Fruit fly (Drosophila melanogaster) whole organism, embryonic: ENCODE results near the gene CCAP.

ENCODE experiments used
- CG10209 ChIP-seq: fragments of 200-800 bp; sonication (Bioruptor generic); optimal IDR thresholded peaks from 3 replicates; lab custom pipeline; 2017; ENCODE audit warnings: missing biosample characterization, mild to moderate bottlenecking, missing genetic modification characterization, missing genetic modification reagents
- CG11560 ChIP-seq: fragments of 200-800 bp; sonication (Bioruptor generic); IDR thresholded peaks from 3 replicates; pipeline ENCODE4 v1.3.6; 2022; ENCODE audit warnings: missing biosample characterization, missing genetic modification characterization
- CG12219 ChIP-seq: fragments of 200-800 bp; sonication (Bioruptor generic); optimal IDR thresholded peaks from 3 replicates; lab custom pipeline; 2018; ENCODE audit warnings: missing biosample characterization, mild to moderate bottlenecking, missing genetic modification characterization
- CG12744 ChIP-seq: fragments of 200-800 bp; sonication (Bioruptor generic); optimal IDR thresholded peaks from 2 replicates; lab custom pipeline; 2016; ENCODE audit warnings: missing biosample characterization, missing genetic modification characterization
- CG14441 ChIP-seq: fragments of 200-800 bp; sonication (Bioruptor generic); IDR thresholded peaks from 2 replicates; pipeline ENCODE4 v1.3.6; 2022; ENCODE audit warnings: missing biosample characterization, missing genetic modification characterization
- CG16863 ChIP-seq: fragments of 200-800 bp; sonication (Bioruptor generic); optimal IDR thresholded peaks from 3 replicates; lab custom pipeline; 2016; ENCODE audit warnings: missing biosample characterization, missing genetic modification characterization
- CG17186 ChIP-seq: fragments of 200-800 bp; sonication (Bioruptor generic); optimal IDR thresholded peaks from 3 replicates; lab custom pipeline; 2017; ENCODE audit warnings: missing biosample characterization, missing genetic modification reagents, missing genetic modification characterization
- CG17328 ChIP-seq: fragments of 200-800 bp; sonication (Bioruptor generic); IDR thresholded peaks from 2 replicates; pipeline ENCODE4 v1.3.6; 2022; ENCODE audit warnings: missing biosample characterization, missing genetic modification characterization
- CG17359 ChIP-seq: fragments of 200-800 bp; sonication (Bioruptor generic); optimal IDR thresholded peaks from 3 replicates; lab custom pipeline; 2018; ENCODE audit warnings: missing biosample characterization, mild to moderate bottlenecking, missing genetic modification characterization, moderate library complexity
- CG17612 ChIP-seq: fragments of 200-800 bp; sonication (Bioruptor generic); IDR thresholded peaks from 2 replicates; pipeline ENCODE4 v1.3.6; 2022; ENCODE audit warnings: missing biosample characterization, missing genetic modification characterization
- CG18599 ChIP-seq: fragments of 200-800 bp; sonication (Bioruptor generic); optimal IDR thresholded peaks from 3 replicates; lab custom pipeline; 2017; ENCODE audit warnings: missing biosample characterization, missing genetic modification characterization, mild to moderate bottlenecking, moderate library complexity, missing genetic modification reagents
- CG2202 ChIP-seq: fragments of 200-800 bp; sonication (Bioruptor generic); optimal IDR thresholded peaks from 2 replicates; lab custom pipeline; 2018; ENCODE audit warnings: missing biosample characterization, mild to moderate bottlenecking, missing genetic modification characterization
- CG2712 ChIP-seq: fragments of 200-800 bp; optimal IDR thresholded peaks from 3 replicates; lab custom pipeline; 2019; ENCODE audit warnings: missing biosample characterization, mild to moderate bottlenecking, missing genetic modification characterization, moderate library complexity
- CG2875 ChIP-seq: fragments of 200-800 bp; sonication (Bioruptor generic); optimal IDR thresholded peaks from 2 replicates; lab custom pipeline; 2017; ENCODE audit warnings: missing biosample characterization, mild to moderate bottlenecking, missing genetic modification characterization, missing genetic modification reagents
- CG4707 ChIP-seq: fragments of 200-800 bp; sonication (Bioruptor generic); optimal IDR thresholded peaks from 2 replicates; lab custom pipeline; 2018; ENCODE audit warnings: missing biosample characterization, mild to moderate bottlenecking, missing genetic modification characterization, moderate library complexity
- CG6175 ChIP-seq: fragments of 200-800 bp; sonication (Bioruptor generic); IDR thresholded peaks from 3 replicates; pipeline ENCODE4 v1.3.6; 2022; ENCODE audit warnings: missing biosample characterization, missing genetic modification characterization
- CG6765 ChIP-seq: fragments of 200-800 bp; sonication (Bioruptor generic); optimal IDR thresholded peaks from 3 replicates; lab custom pipeline; 2017; ENCODE audit warnings: missing biosample characterization, mild to moderate bottlenecking, missing genetic modification characterization
- CG7556 ChIP-seq: fragments of 200-800 bp; sonication (Bioruptor generic); optimal IDR thresholded peaks from 2 replicates; lab custom pipeline; 2017; ENCODE audit warnings: missing biosample characterization, mild to moderate bottlenecking, missing genetic modification characterization
- CG9727 ChIP-seq: fragments of 200-800 bp; sonication (Bioruptor generic); optimal IDR thresholded peaks from 3 replicates; lab custom pipeline; 2017; ENCODE audit warnings: missing biosample characterization, mild to moderate bottlenecking, missing genetic modification characterization
- CG9932 ChIP-seq: fragments of 200-800 bp; sonication (Bioruptor generic); IDR thresholded peaks from 2 replicates; pipeline ENCODE4 v1.3.6; 2022; ENCODE audit warnings: missing biosample characterization, missing genetic modification characterization
- CTCF ChIP-seq: fragments of 200-800 bp; sonication (Bioruptor generic); optimal IDR thresholded peaks from 2 replicates; lab custom pipeline; 2017; ENCODE audit warnings: missing biosample characterization, mild to moderate bottlenecking, missing genetic modification characterization, moderate library complexity
- E2f1 ChIP-seq: fragments of 200-800 bp; sonication (Bioruptor generic); IDR thresholded peaks from 2 replicates; pipeline ENCODE4 v1.3.6; 2022; ENCODE audit warnings: missing biosample characterization, missing genetic modification characterization
- Hsf ChIP-seq: fragments of 200-800 bp; sonication (Bioruptor generic); optimal IDR thresholded peaks from 3 replicates; lab custom pipeline; 2016; ENCODE audit warnings: missing biosample characterization, missing genetic modification characterization
- Mes4 ChIP-seq: fragments of 200-800 bp; sonication (Bioruptor generic); optimal IDR thresholded peaks from 2 replicates; lab custom pipeline; 2016; ENCODE audit warnings: missing biosample characterization, missing genetic modification characterization
- Nf-YA ChIP-seq: fragments of 200-800 bp; sonication (Bioruptor generic); IDR thresholded peaks from 2 replicates; pipeline ENCODE4 v1.3.6; 2022; ENCODE audit warnings: missing biosample characterization, missing genetic modification characterization
- NfI ChIP-seq: fragments of 200-800 bp; sonication (Bioruptor generic); optimal IDR thresholded peaks from 3 replicates; lab custom pipeline; 2018; ENCODE audit warnings: missing biosample characterization, mild to moderate bottlenecking, missing genetic modification characterization, moderate library complexity
- Side ChIP-seq: fragments of 200-800 bp; sonication (Bioruptor generic); optimal IDR thresholded peaks from 2 replicates; lab custom pipeline; 2016; ENCODE audit warnings: missing biosample characterization, missing genetic modification characterization
- Six4 ChIP-seq: fragments of 200-800 bp; sonication (Bioruptor generic); optimal IDR thresholded peaks from 2 replicates; lab custom pipeline; 2016; ENCODE audit warnings: missing biosample characterization, missing genetic modification characterization
- Stat92E ChIP-seq, 3 experiments: fragments of >200 bp in 2 of 3; fragments of 200-800 bp in 1 of 3; sonication (Bioruptor generic) in 1 of 3; optimal IDR thresholded peaks; 2 replicates each; lab custom pipeline; 2017 to 2019; ENCODE audit warnings: missing biosample characterization in 3 of 3, missing genetic modification characterization in 3 of 3, mild to moderate bottlenecking in 1 of 3, moderate library complexity in 1 of 3
- al ChIP-seq: fragments of 200-800 bp; sonication (Bioruptor generic); IDR thresholded peaks from 2 replicates; pipeline ENCODE4 v1.3.6; 2022; ENCODE audit warnings: missing biosample characterization, missing genetic modification characterization
- bowl ChIP-seq: fragments of 200-800 bp; sonication (Bioruptor generic); IDR thresholded peaks from 2 replicates; pipeline ENCODE4 v1.3.6; 2022; ENCODE audit warnings: missing biosample characterization, missing genetic modification characterization
- btn ChIP-seq: fragments of 200-800 bp; sonication (Bioruptor generic); optimal IDR thresholded peaks from 2 replicates; lab custom pipeline; 2016; ENCODE audit warnings: missing biosample characterization, missing genetic modification characterization
- chn ChIP-seq: fragments of 200-800 bp; sonication (Bioruptor generic); optimal IDR thresholded peaks from 2 replicates; lab custom pipeline; 2016; ENCODE audit warnings: missing biosample characterization, missing genetic modification characterization
- dimm ChIP-seq: fragments of 200-800 bp; sonication (Bioruptor generic); IDR thresholded peaks from 2 replicates; pipeline ENCODE4 v1.3.6; 2022; ENCODE audit warnings: missing biosample characterization, missing genetic modification characterization
- eve ChIP-seq, 2 experiments: fragments of >200 bp; optimal IDR thresholded peaks; 2 replicates each; lab custom pipeline; 2017; ENCODE audit warnings: missing biosample characterization in 2 of 2, missing genetic modification characterization in 2 of 2
- gcm2 ChIP-seq: fragments of 200-800 bp; sonication (Bioruptor generic); optimal IDR thresholded peaks from 2 replicates; lab custom pipeline; 2016; ENCODE audit warnings: missing biosample characterization, missing genetic modification characterization
- ken ChIP-seq: fragments of 200-800 bp; sonication (Bioruptor generic); IDR thresholded peaks from 3 replicates; pipeline ENCODE4 v1.3.6; 2022; ENCODE audit warnings: missing biosample characterization, missing genetic modification characterization
- klu ChIP-seq: fragments of 200-800 bp; sonication (Bioruptor generic); IDR thresholded peaks from 2 replicates; pipeline ENCODE4 v1.3.6; 2022; ENCODE audit warnings: missing biosample characterization, missing genetic modification characterization
- lilli ChIP-seq: fragments of 200-800 bp; sonication (Bioruptor generic); optimal IDR thresholded peaks from 3 replicates; lab custom pipeline; 2016; ENCODE audit warnings: missing biosample characterization, missing genetic modification characterization
- lmd ChIP-seq: fragments of 200-800 bp; sonication (Bioruptor generic); IDR thresholded peaks from 2 replicates; pipeline ENCODE4 v1.3.6; 2022; ENCODE audit warnings: missing biosample characterization, missing genetic modification characterization
- maf-S ChIP-seq: fragments of 200-800 bp; sonication (Bioruptor generic); optimal IDR thresholded peaks from 2 replicates; lab custom pipeline; 2016; ENCODE audit warnings: missing biosample characterization, missing genetic modification characterization
- oc ChIP-seq: fragments of 200-800 bp; sonication (Bioruptor generic); optimal IDR thresholded peaks from 2 replicates; lab custom pipeline; 2018; ENCODE audit warnings: missing biosample characterization, mild to moderate bottlenecking, missing genetic modification characterization, moderate library complexity
- org-1 ChIP-seq: fragments of 200-800 bp; sonication (Bioruptor generic); optimal IDR thresholded peaks from 2 replicates; lab custom pipeline; 2017; ENCODE audit warnings: missing biosample characterization, missing genetic modification characterization
- pan ChIP-seq, 4 experiments: fragments of >200 bp in 3 of 4; fragments of 200-800 bp in 1 of 4; sonication (Bioruptor generic) in 1 of 4; optimal IDR thresholded peaks in 3 of 4; IDR thresholded peaks in 1 of 4; 2 replicates each; pipeline versions ENCODE4 v1.3.6 to Lab custom; 2017 to 2022; ENCODE audit warnings: missing biosample characterization in 2 of 4, missing genetic modification characterization in 2 of 4, mixed read lengths in 1 of 4
- sc ChIP-seq, 3 experiments: fragments of >200 bp in 2 of 3; fragments of 200-800 bp in 1 of 3; sonication (Bioruptor generic) in 1 of 3; optimal IDR thresholded peaks; 2 replicates in 2 of 3; 3 replicates in 1 of 3; lab custom pipeline; 2017; ENCODE audit warnings: mild to moderate bottlenecking in 1 of 3, missing biosample characterization in 1 of 3, missing genetic modification characterization in 1 of 3, missing genetic modification reagents in 1 of 3
- sisA ChIP-seq: fragments of 200-800 bp; sonication (Bioruptor generic); IDR thresholded peaks from 2 replicates; pipeline ENCODE4 v1.3.6; 2022; ENCODE audit warnings: missing biosample characterization, missing genetic modification characterization
- so ChIP-seq: fragments of 200-800 bp; sonication (Bioruptor generic); IDR thresholded peaks from 3 replicates; pipeline ENCODE4 v1.3.6; 2022; ENCODE audit warnings: missing biosample characterization, missing genetic modification characterization
- stc ChIP-seq: fragments of 200-800 bp; sonication (Bioruptor generic); IDR thresholded peaks from 2 replicates; pipeline ENCODE4 v1.3.6; 2022; ENCODE audit warnings: missing biosample characterization, missing genetic modification characterization
- tin ChIP-seq: fragments of 200-800 bp; sonication (Bioruptor generic); optimal IDR thresholded peaks from 3 replicates; lab custom pipeline; 2016; ENCODE audit warnings: missing biosample characterization, missing genetic modification characterization
- usp ChIP-seq: fragments of >200 bp; optimal IDR thresholded peaks from 2 replicates; lab custom pipeline; 2017; ENCODE audit warnings: missing biosample characterization, missing genetic modification characterization

Gene CCAP

dm6 chr3R:22664274-22664673 lies 37.6 kb downstream of the CCAP start (continued):
- TF ChIP-seq CG7556 (GFP tag; lab: Kevin White, UChicago): peak; percentile 34
- peak; percentile 15 for TF ChIP-seq Side (GFP tag; lab: Kevin White, UChicago)
- no peak for TF ChIP-seq gcm2 (GFP tag; lab: Kevin White, UChicago)
- TF ChIP-seq CG18599 (GFP tag; lab: Kevin White, UChicago): peak; percentile 47
- peak; percentile 44 for TF ChIP-seq CG14441
- TF ChIP-seq CG17328 (GFP tag; lab: Robert Waterston, UW): peak; percentile 60
- TF ChIP-seq Mes4: peak; percentile 16
- 0 out of 2 replicates have a peak, but pooled peaks have one; percentile 17 for TF ChIP-seq al (GFP tag; lab: Robert Waterston, UW)
- no peak for TF ChIP-seq Stat92E (GFP tag; optimal IDR thresholded peaks at IDR 0.05; lab: Kevin White, UChicago)
- TF ChIP-seq chn (GFP tag; lab: Kevin White, UChicago): peak; percentile 41
- TF ChIP-seq org-1 (GFP tag; lab: Kevin White, UChicago): no peak
- TF ChIP-seq CG12219 (GFP tag; lab: Kevin White, UChicago): peak; percentile 31
- TF ChIP-seq CG2875 (GFP tag; lab: Kevin White, UChicago): peak; percentile 39
- TF ChIP-seq CG9932 (GFP tag; lab: Robert Waterston, UW): peak; percentile 15; the same call in 1 of the 2 replicates
- TF ChIP-seq eve (GFP tag; optimal IDR thresholded peaks at IDR 0.05; lab: Kevin White, UChicago): peak in 1 of 2 experiments; percentile 5
- TF ChIP-seq tin: peak; percentile 27
- 0 out of 3 replicates have a peak, but pooled peaks have one; percentile 32 for TF ChIP-seq CG11560 (tag; lab: Robert Waterston, UW)
- TF ChIP-seq dimm (GFP tag; lab: Robert Waterston, UW): 0 out of 2 replicates have a peak, but pooled peaks have one; percentile 37
- peak; percentile 66; the same call in 2 of the 3 replicates for TF ChIP-seq ken (GFP tag; lab: Robert Waterston, UW)
- TF ChIP-seq lmd (GFP tag; lab: Robert Waterston, UW): peak; percentile 55
- no peak for TF ChIP-seq btn (GFP tag; lab: Kevin White, UChicago)
- peak; percentile 63 for TF ChIP-seq oc (tag; lab: Kevin White, UChicago)
- peak; percentile 17 for TF ChIP-seq CG4707 (GFP tag; lab: Kevin White, UChicago)
- no peak for TF ChIP-seq CTCF (GFP tag; lab: Kevin White, UChicago)
- TF ChIP-seq CG2712 (tag; lab: Kevin White, UChicago): peak; percentile 45
- 0 out of 2 replicates have a peak, but pooled peaks have one; percentile 23 for TF ChIP-seq bowl
- TF ChIP-seq sc (optimal IDR thresholded peaks at IDR 0.05; lab: Kevin White, UChicago): no peak
- TF ChIP-seq sc (GFP tag; optimal IDR thresholded peaks at IDR 0.05; lab: Kevin White, UChicago): peak; percentile 30
- peak; percentile 10 for TF ChIP-seq Six4 (GFP tag; lab: Kevin White, UChicago)
- no peak for TF ChIP-seq CG17612 (GFP tag; lab: Robert Waterston, UW)
- no peak for TF ChIP-seq pan (optimal IDR thresholded peaks at IDR 0.05; lab: Kevin White, UChicago)
- peak in 1 of 2 experiments; percentile 34 for TF ChIP-seq pan (GFP tag; optimal IDR thresholded peaks at IDR 0.05 in 1 of 2, IDR thresholded peaks at IDR 0.05 in 1 of 2)
- peak; percentile 3 for TF ChIP-seq maf-S (GFP tag; lab: Kevin White, UChicago)
- no peak for TF ChIP-seq CG6175
- TF ChIP-seq Nf-YA (GFP tag; lab: Robert Waterston, UW): peak; percentile 44; the same call in 1 of the 2 replicates
- TF ChIP-seq stc (GFP tag; lab: Robert Waterston, UW): 0 out of 2 replicates have a peak, but pooled peaks have one; percentile 20
- peak; percentile 59 for TF ChIP-seq CG17359 (tag; lab: Kevin White, UChicago)
- TF ChIP-seq CG17186 (GFP tag; lab: Kevin White, UChicago): no peak
- no peak for TF ChIP-seq CG6765 (GFP tag; lab: Kevin White, UChicago)
- TF ChIP-seq CG12744: no peak
- TF ChIP-seq lilli (GFP tag; lab: Kevin White, UChicago): peak; percentile 36
- TF ChIP-seq CG9727: peak; percentile 30
- peak; percentile 41 for TF ChIP-seq Hsf
- peak; percentile 24 for TF ChIP-seq CG10209 (GFP tag; lab: Kevin White, UChicago)
- TF ChIP-seq klu (GFP tag; lab: Robert Waterston, UW): no peak
- peak; percentile 18 for TF ChIP-seq CG16863 (GFP tag; lab: Kevin White, UChicago)
- TF ChIP-seq E2f1 (GFP tag; lab: Robert Waterston, UW): 0 out of 2 replicates have a peak, but pooled peaks have one; percentile 33
- no peak for TF ChIP-seq usp
- TF ChIP-seq sisA: peak; percentile 62
- peak; percentile 12; the same call in 1 of the 3 replicates for TF ChIP-seq so
- TF ChIP-seq NfI: peak; percentile 29
- TF ChIP-seq CG2202 (tag; lab: Kevin White, UChicago): no peak
